Worm (Caenorhabditis elegans): ENCODE results near the gene F10E9.4.

DNA sequence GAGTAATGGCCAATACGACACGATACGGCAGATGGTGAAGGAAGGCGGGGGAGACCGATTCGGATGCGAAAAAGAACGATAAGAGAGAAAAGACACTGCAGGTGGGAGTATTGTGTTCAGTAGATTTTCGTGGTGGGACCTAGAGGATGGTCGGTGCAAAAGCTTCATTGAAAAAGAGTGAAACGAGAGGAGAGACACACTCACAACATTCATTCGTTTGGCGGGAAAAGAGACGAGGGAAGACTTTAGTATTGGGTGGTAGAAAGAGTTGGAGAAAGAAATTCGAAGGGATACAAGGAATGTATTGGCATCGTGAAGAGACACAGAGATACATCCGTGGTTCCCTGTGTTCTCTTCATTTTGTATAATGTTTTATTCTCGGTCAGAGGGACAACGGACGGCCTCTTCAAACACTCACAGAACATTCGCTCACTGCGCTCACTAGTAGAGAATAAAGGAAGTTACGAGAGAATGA, 48.1 kb downstream of the F10E9.4 start:
- peak; percentile 69 for TF ChIP-seq nhr-47 (tag; optimal IDR thresholded peaks at IDR 0.05)
- TF ChIP-seq mep-1 (tag; optimal IDR thresholded peaks at IDR 0.05): peak; percentile 82
- TF ChIP-seq ztf-11 (tag; optimal IDR thresholded peaks at IDR 0.05): peak in 1 of 2 experiments; percentile 56
- TF ChIP-seq nhr-237 (tag; optimal IDR thresholded peaks at IDR 0.05): no peak
- peak; percentile 74 for TF ChIP-seq tbx-2 (tag; optimal IDR thresholded peaks at IDR 0.05)
- TF ChIP-seq mab-9 (GFP tag; IDR thresholded peaks at IDR 0.05): no peak
- peak; percentile 26 for TF ChIP-seq snpc-4 (tag; optimal IDR thresholded peaks at IDR 0.05)
- peak; percentile 56 for TF ChIP-seq lin-13 (GFP tag; optimal IDR thresholded peaks at IDR 0.05)
- peak; percentile 42 for TF ChIP-seq unc-130 (tag; optimal IDR thresholded peaks at IDR 0.05)
- TF ChIP-seq lin-15B (tag; optimal IDR thresholded peaks at IDR 0.05): peak; percentile 46
